Fruit fly (Drosophila melanogaster): ENCODE data around the gene unc-13-4A.

Gene unc-13-4A

DNA sequence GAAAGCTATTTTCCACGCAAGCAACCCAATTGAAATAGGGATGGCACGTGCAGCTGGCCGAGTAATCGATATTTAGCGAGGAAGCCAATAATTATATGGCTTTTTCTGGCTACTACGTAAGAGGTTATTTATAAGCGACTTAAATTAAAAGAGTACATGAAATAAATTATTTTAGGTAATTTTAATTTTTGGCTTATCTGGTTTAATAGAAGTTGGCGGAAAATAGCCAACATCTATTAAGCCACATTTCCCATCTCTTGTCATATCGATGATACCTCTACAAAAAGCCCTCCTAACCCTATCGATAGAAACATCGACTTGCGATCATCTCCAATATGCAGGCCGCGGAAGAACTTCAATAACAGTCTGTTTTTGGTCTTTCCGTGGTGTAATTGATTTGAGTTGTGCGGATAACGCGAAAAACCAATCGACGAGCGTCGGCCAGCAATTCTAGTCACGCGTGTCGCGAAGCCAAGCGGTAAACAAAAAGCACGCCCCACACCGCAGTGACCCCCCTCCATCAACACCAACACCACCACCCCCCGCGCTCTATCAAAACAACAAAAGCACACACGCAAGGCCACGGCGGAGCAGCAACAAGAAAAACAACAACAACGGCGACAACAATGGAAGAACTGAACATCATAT lies 35.4 kb upstream of the unc-13-4A start, which contains the start of the genes Srp19 and qm (continued):
- no peak for TF ChIP-seq CG8765 (GFP tag; IDR thresholded peaks at IDR 0.05)
- TF ChIP-seq Hr78 (GFP tag; optimal IDR thresholded peaks at IDR 0.05): peak in 1 of 2 experiments; percentile 96
- TF ChIP-seq CG17568 (GFP tag; optimal IDR thresholded peaks at IDR 0.05): no peak
- peak; percentile 22 for TF ChIP-seq gsb-n (tag; optimal IDR thresholded peaks at IDR 0.05)
- peak; percentile 97 for TF ChIP-seq Ets65A (GFP tag)
- peak; percentile 42 for TF ChIP-seq unpg (GFP tag; optimal IDR thresholded peaks at IDR 0.05)
- TF ChIP-seq Aef1 (GFP tag; IDR thresholded peaks at IDR 0.05): peak; percentile 88
- 0 out of 3 replicates have a peak, but pooled peaks have one; percentile 11 for TF ChIP-seq ase (GFP tag; IDR thresholded peaks at IDR 0.05)
- no peak for TF ChIP-seq CG3995 (GFP tag; optimal IDR thresholded peaks at IDR 0.05)
- no peak for TF ChIP-seq Sox102F (GFP tag; optimal IDR thresholded peaks at IDR 0.05)
- TF ChIP-seq CG6272 (GFP tag; IDR thresholded peaks at IDR 0.05): peak; percentile 34; the same call in 1 of the 2 replicates
- TF ChIP-seq Dp (GFP tag; optimal IDR thresholded peaks at IDR 0.05): peak; percentile 5
- peak; percentile 1 for TF ChIP-seq Atf3 (GFP tag; optimal IDR thresholded peaks at IDR 0.05)
- TF ChIP-seq pum (GFP tag; optimal IDR thresholded peaks at IDR 0.05): peak; percentile 57
- TF ChIP-seq dimm (GFP tag; IDR thresholded peaks at IDR 0.05): no peak
- peak; percentile 31; the same call in 1 of the 2 replicates for TF ChIP-seq Ada2b (GFP tag; IDR thresholded peaks at IDR 0.05)
- TF ChIP-seq CG30020 (tag; optimal IDR thresholded peaks at IDR 0.05): peak; percentile 55
- peak; percentile 26 for TF ChIP-seq Fer3 (tag; optimal IDR thresholded peaks at IDR 0.05)
- TF ChIP-seq B-H1 (GFP tag; IDR thresholded peaks at IDR 0.05): peak; percentile 11; the same call in 1 of the 3 replicates
- TF ChIP-seq Elba2 (GFP tag; optimal IDR thresholded peaks at IDR 0.05): peak; percentile 19
- peak; percentile 53 to 62 for TF ChIP-seq Pdp1 (GFP tag; optimal IDR thresholded peaks at IDR 0.05)
- no peak for TF ChIP-seq CG3065 (GFP tag; optimal IDR thresholded peaks at IDR 0.05)
- TF ChIP-seq CG11085 (GFP tag; IDR thresholded peaks at IDR 0.05): 0 out of 2 replicates have a peak, but pooled peaks have one; percentile 12
- peak; percentile 86 for TF ChIP-seq Jarid2 (GFP tag; optimal IDR thresholded peaks at IDR 0.05)
- TF ChIP-seq CG11695 (GFP tag; IDR thresholded peaks at IDR 0.05): no peak
- no peak for TF ChIP-seq Hr39 (optimal IDR thresholded peaks at IDR 0.05)
- TF ChIP-seq phol (tag; optimal IDR thresholded peaks at IDR 0.05): peak; percentile 68
- no peak for TF ChIP-seq CG33213 (GFP tag; optimal IDR thresholded peaks at IDR 0.05)
- TF ChIP-seq CG42726 (GFP tag; IDR thresholded peaks at IDR 0.05; ENCODE audit: partially characterized antibody): peak; percentile 70; the same call in 1 of the 2 replicates
- TF ChIP-seq Adf1 (GFP tag; IDR thresholded peaks at IDR 0.05): peak; percentile 41
- TF ChIP-seq Nf-YB (GFP tag; optimal IDR thresholded peaks at IDR 0.05): peak; percentile 39
- TF ChIP-seq Side (GFP tag; optimal IDR thresholded peaks at IDR 0.05): peak; percentile 77
- TF ChIP-seq CG13624 (GFP tag; optimal IDR thresholded peaks at IDR 0.05): peak; percentile 52
- TF ChIP-seq Sin3A (optimal IDR thresholded peaks at IDR 0.05): peak; percentile 95
- TF ChIP-seq D19B (GFP tag; optimal IDR thresholded peaks at IDR 0.05): no peak
- peak; percentile 63 for TF ChIP-seq CG12659 (GFP tag; optimal IDR thresholded peaks at IDR 0.05)
- peak; percentile 46; the same call in 1 of the 2 replicates for TF ChIP-seq sisA (GFP tag; IDR thresholded peaks at IDR 0.05)
- no peak for TF ChIP-seq CG7745 (tag; optimal IDR thresholded peaks at IDR 0.05)
- peak; percentile 11; the same call in 1 of the 2 replicates for TF ChIP-seq wor (GFP tag; IDR thresholded peaks at IDR 0.05)
- TF ChIP-seq Doc3 (GFP tag; IDR thresholded peaks at IDR 0.05; ENCODE audit: partially characterized antibody): peak; percentile 78
- TF ChIP-seq gce (GFP tag; IDR thresholded peaks at IDR 0.05): peak; percentile 73; the same call in 2 of the 3 replicates
- no peak; the same call in 2 of the 3 replicates for TF ChIP-seq ci (GFP tag; IDR thresholded peaks at IDR 0.05)
- TF ChIP-seq cato (GFP tag; optimal IDR thresholded peaks at IDR 0.05; ENCODE audit: borderline replicate concordance): peak; percentile 15
- peak; percentile 27 for TF ChIP-seq tx (GFP tag; optimal IDR thresholded peaks at IDR 0.05)
- peak; percentile 42 for TF ChIP-seq tin (GFP tag; optimal IDR thresholded peaks at IDR 0.05)
- TF ChIP-seq CoRest (tag; optimal IDR thresholded peaks at IDR 0.05): peak; percentile 68
- TF ChIP-seq CG1233 (GFP tag; optimal IDR thresholded peaks at IDR 0.05): peak; percentile 39
- TF ChIP-seq CG9609 (GFP tag; optimal IDR thresholded peaks at IDR 0.05): no peak
- TF ChIP-seq fd64A (GFP tag; optimal IDR thresholded peaks at IDR 0.05): peak; percentile 10
- TF ChIP-seq cwo (GFP tag; optimal IDR thresholded peaks at IDR 0.05): peak; percentile 36
